Fruit fly (Drosophila melanogaster) whole organism, embryonic: ENCODE results near the gene CG42538.
A peak's percentile ranks its signal among the peaks of the same experiment; 100 is the strongest.

Experiments used
- ATbp ChIP-seq: fragments of 200-800 bp; sonication (Bioruptor generic); optimal IDR thresholded peaks from 2 replicates; lab custom pipeline; 2017; ENCODE audit warnings: missing biosample characterization, mild to moderate bottlenecking, missing genetic modification characterization, missing genetic modification reagents
- Adf1 ChIP-seq: fragments of 200-800 bp; sonication (Bioruptor generic); IDR thresholded peaks from 2 replicates; pipeline ENCODE4 v1.3.6; 2022; ENCODE audit warnings: missing biosample characterization, missing genetic modification characterization
- Antp ChIP-seq: fragments of 200-800 bp; sonication (Bioruptor generic); optimal IDR thresholded peaks from 3 replicates; lab custom pipeline; 2016; ENCODE audit warnings: missing biosample characterization, missing genetic modification characterization
- B-H1 ChIP-seq: fragments of 200-800 bp; sonication (Bioruptor generic); IDR thresholded peaks from 3 replicates; pipeline ENCODE4 v1.3.6; 2022; ENCODE audit warnings: missing biosample characterization, missing genetic modification characterization
- CG10267 ChIP-seq: fragments of 200-800 bp; sonication (Bioruptor generic); optimal IDR thresholded peaks from 2 replicates; lab custom pipeline; 2018; ENCODE audit warnings: missing biosample characterization, mild to moderate bottlenecking, missing genetic modification characterization, moderate library complexity
- CG11560 ChIP-seq: fragments of 200-800 bp; sonication (Bioruptor generic); IDR thresholded peaks from 3 replicates; pipeline ENCODE4 v1.3.6; 2022; ENCODE audit warnings: missing biosample characterization, missing genetic modification characterization
- CG12071 ChIP-seq: fragments of 200-800 bp; sonication (Bioruptor generic); optimal IDR thresholded peaks from 3 replicates; lab custom pipeline; 2018; ENCODE audit warnings: missing biosample characterization, mild to moderate bottlenecking, missing genetic modification characterization
- CG13123 ChIP-seq: fragments of 200-800 bp; sonication (Bioruptor generic); optimal IDR thresholded peaks from 2 replicates; lab custom pipeline; 2016; ENCODE audit warnings: missing biosample characterization, missing genetic modification characterization
- CG1602 ChIP-seq: fragments of 200-800 bp; sonication (Bioruptor generic); optimal IDR thresholded peaks from 3 replicates; lab custom pipeline; 2016; ENCODE audit warnings: missing biosample characterization, missing genetic modification characterization
- CG30020 ChIP-seq: fragments of 200-800 bp; optimal IDR thresholded peaks from 2 replicates; lab custom pipeline; 2019; ENCODE audit warnings: missing biosample characterization, mild to moderate bottlenecking, missing genetic modification characterization, moderate library complexity
- CG30403 ChIP-seq: fragments of 200-800 bp; sonication (Bioruptor generic); optimal IDR thresholded peaks from 3 replicates; lab custom pipeline; 2016; ENCODE audit warnings: missing biosample characterization, missing genetic modification characterization
- CG4707 ChIP-seq: fragments of 200-800 bp; sonication (Bioruptor generic); optimal IDR thresholded peaks from 2 replicates; lab custom pipeline; 2018; ENCODE audit warnings: missing biosample characterization, mild to moderate bottlenecking, missing genetic modification characterization, moderate library complexity
- CG4730 ChIP-seq: fragments of 200-800 bp; sonication (Bioruptor generic); IDR thresholded peaks from 2 replicates; pipeline ENCODE4 v1.3.6; 2022; ENCODE audit warnings: missing biosample characterization, missing genetic modification characterization
- CG4854 ChIP-seq: fragments of 200-800 bp; sonication (Bioruptor generic); optimal IDR thresholded peaks from 2 replicates; lab custom pipeline; 2016; ENCODE audit warnings: missing biosample characterization, missing genetic modification characterization, inconsistent platforms
- CG6654 ChIP-seq: fragments of 200-800 bp; sonication (Bioruptor generic); optimal IDR thresholded peaks from 2 replicates; lab custom pipeline; 2017; ENCODE audit warnings: missing biosample characterization, mild to moderate bottlenecking, missing genetic modification characterization
- CG7745 ChIP-seq: fragments of 200-800 bp; sonication (Bioruptor generic); optimal IDR thresholded peaks from 2 replicates; lab custom pipeline; 2018; ENCODE audit warnings: missing biosample characterization, mild to moderate bottlenecking, missing genetic modification characterization, moderate library complexity
- CG8765 ChIP-seq: fragments of 200-800 bp; sonication (Bioruptor generic); IDR thresholded peaks from 2 replicates; pipeline ENCODE4 v1.3.6; 2022; ENCODE audit warnings: missing biosample characterization, missing genetic modification characterization
- CG8944 ChIP-seq: fragments of 200-800 bp; sonication (Bioruptor generic); optimal IDR thresholded peaks from 3 replicates; lab custom pipeline; 2016; ENCODE audit warnings: missing biosample characterization, missing genetic modification characterization
- Camta ChIP-seq: fragments of 200-800 bp; sonication (Bioruptor generic); optimal IDR thresholded peaks from 2 replicates; lab custom pipeline; 2016; ENCODE audit warnings: missing biosample characterization, missing genetic modification characterization
- Hr51 ChIP-seq, 2 experiments: fragments of 200-800 bp; sonication (Bioruptor generic); optimal IDR thresholded peaks; 2 replicates in 1 of 2; 3 replicates in 1 of 2; lab custom pipeline; 2016 to 2018; ENCODE audit warnings: missing biosample characterization in 2 of 2, missing genetic modification characterization in 2 of 2, mild to moderate bottlenecking in 1 of 2, moderate library complexity in 1 of 2
- Jarid2 ChIP-seq: fragments of 200-800 bp; sonication (Bioruptor generic); optimal IDR thresholded peaks from 3 replicates; lab custom pipeline; 2017; ENCODE audit warnings: mild to moderate bottlenecking, missing biosample characterization, missing genetic modification reagents, missing genetic modification characterization
- Neu2 ChIP-seq: fragments of 200-800 bp; sonication (Bioruptor generic); optimal IDR thresholded peaks from 3 replicates; lab custom pipeline; 2016; ENCODE audit warnings: missing biosample characterization, missing genetic modification characterization, borderline replicate concordance
- Sox102F ChIP-seq: fragments of 200-800 bp; sonication (Bioruptor generic); optimal IDR thresholded peaks from 2 replicates; lab custom pipeline; 2018; ENCODE audit warnings: missing biosample characterization, mild to moderate bottlenecking, missing genetic modification characterization, moderate library complexity
- Sry-β ChIP-seq: fragments of 200-800 bp; sonication (Bioruptor generic); optimal IDR thresholded peaks from 2 replicates; lab custom pipeline; 2018; ENCODE audit warnings: missing biosample characterization, mild to moderate bottlenecking, missing genetic modification characterization, moderate library complexity
- Ssrp ChIP-seq: fragments of 200-800 bp; sonication (Bioruptor generic); optimal IDR thresholded peaks from 2 replicates; lab custom pipeline; 2018; ENCODE audit warnings: missing biosample characterization, mild to moderate bottlenecking, missing genetic modification characterization, moderate library complexity
- ab ChIP-seq: fragments of 200-800 bp; sonication (Bioruptor generic); optimal IDR thresholded peaks from 2 replicates; lab custom pipeline; 2016; ENCODE audit warnings: missing biosample characterization, missing genetic modification characterization
- ash1 ChIP-seq: fragments of 200-800 bp; sonication (Bioruptor generic); optimal IDR thresholded peaks from 2 replicates; lab custom pipeline; 2018; ENCODE audit warnings: missing biosample characterization, mild to moderate bottlenecking, missing genetic modification characterization
- bbx ChIP-seq: fragments of 200-800 bp; sonication (Bioruptor generic); IDR thresholded peaks from 2 replicates; pipeline ENCODE4 v1.3.6; 2022; ENCODE audit warnings: missing biosample characterization, missing genetic modification characterization; ENCODE audit not compliant: partially characterized antibody
- bsh ChIP-seq, 2 experiments: fragments of 200-800 bp; sonication (Bioruptor generic); optimal IDR thresholded peaks; 2 replicates each; lab custom pipeline; 2017 to 2018; ENCODE audit warnings: mild to moderate bottlenecking in 2 of 2, missing biosample characterization in 2 of 2, missing genetic modification characterization in 2 of 2, moderate library complexity in 1 of 2
- chn ChIP-seq: fragments of 200-800 bp; sonication (Bioruptor generic); optimal IDR thresholded peaks from 2 replicates; lab custom pipeline; 2016; ENCODE audit warnings: missing biosample characterization, missing genetic modification characterization
- danr ChIP-seq: fragments of 200-800 bp; sonication (Bioruptor generic); IDR thresholded peaks from 2 replicates; pipeline ENCODE4 v1.3.6; 2022; ENCODE audit warnings: missing biosample characterization, missing genetic modification characterization
- dysf ChIP-seq: fragments of 200-800 bp; sonication (Bioruptor generic); IDR thresholded peaks from 3 replicates; pipeline ENCODE4 v1.3.6; 2022; ENCODE audit warnings: missing biosample characterization, missing genetic modification characterization
- exex ChIP-seq: fragments of 200-800 bp; sonication (Bioruptor generic); optimal IDR thresholded peaks from 4 replicates; lab custom pipeline; 2018; ENCODE audit warnings: missing biosample characterization, mild to moderate bottlenecking, missing genetic modification characterization, moderate library complexity
- gfzf ChIP-seq: fragments of 200-800 bp; sonication (Bioruptor generic); optimal IDR thresholded peaks from 2 replicates; lab custom pipeline; 2016; ENCODE audit warnings: missing biosample characterization, mild to moderate bottlenecking, missing genetic modification characterization, moderate library complexity
- ham ChIP-seq: fragments of 200-800 bp; sonication (Bioruptor generic); IDR thresholded peaks from 2 replicates; pipeline ENCODE4 v1.3.6; 2022; ENCODE audit warnings: missing biosample characterization, missing genetic modification characterization
- ind ChIP-seq: fragments of 200-800 bp; sonication (Bioruptor generic); optimal IDR thresholded peaks from 3 replicates; lab custom pipeline; 2016; ENCODE audit warnings: missing biosample characterization, missing genetic modification characterization
- jigr1 ChIP-seq: fragments of 200-800 bp; sonication (Bioruptor generic); IDR thresholded peaks from 3 replicates; pipeline ENCODE4 v1.3.6; 2022; ENCODE audit warnings: missing biosample characterization, missing genetic modification characterization
- lola ChIP-seq, 3 experiments: fragments of >200 bp in 2 of 3; fragments of 200-800 bp in 1 of 3; sonication (Bioruptor generic) in 1 of 3; optimal IDR thresholded peaks; 2 replicates each; lab custom pipeline; 2017 to 2019; ENCODE audit warnings: missing biosample characterization in 3 of 3, missing genetic modification characterization in 3 of 3, mild to moderate bottlenecking in 1 of 3, moderate library complexity in 1 of 3
- nau ChIP-seq: fragments of 200-800 bp; sonication (Bioruptor generic); optimal IDR thresholded peaks from 3 replicates; lab custom pipeline; 2017; ENCODE audit warnings: missing biosample characterization, mild to moderate bottlenecking, missing genetic modification characterization, missing genetic modification reagents
- pzg ChIP-seq: fragments of 200-800 bp; sonication (Bioruptor generic); optimal IDR thresholded peaks from 3 replicates; lab custom pipeline; 2018; ENCODE audit warnings: missing biosample characterization, mild to moderate bottlenecking, missing genetic modification characterization, moderate library complexity
- repo ChIP-seq: fragments of 200-800 bp; sonication (Bioruptor generic); optimal IDR thresholded peaks from 2 replicates; lab custom pipeline; 2016; ENCODE audit warnings: missing biosample characterization, missing genetic modification characterization
- ro ChIP-seq: fragments of 200-800 bp; sonication (Bioruptor generic); IDR thresholded peaks from 2 replicates; pipeline ENCODE4 v1.3.6; 2022; ENCODE audit warnings: missing biosample characterization, missing genetic modification characterization
- stwl ChIP-seq: fragments of 200-800 bp; sonication (Bioruptor generic); optimal IDR thresholded peaks from 3 replicates; lab custom pipeline; 2018; ENCODE audit warnings: missing biosample characterization, mild to moderate bottlenecking, missing genetic modification characterization, moderate library complexity
- tio ChIP-seq: fragments of 200-800 bp; sonication (Bioruptor generic); optimal IDR thresholded peaks from 2 replicates; lab custom pipeline; 2017; ENCODE audit warnings: missing biosample characterization, missing genetic modification characterization, inconsistent platforms
- twi ChIP-seq: fragments of 200-800 bp; optimal IDR thresholded peaks from 2 replicates; lab custom pipeline; 2019; ENCODE audit warnings: missing biosample characterization, mild to moderate bottlenecking, missing genetic modification characterization, moderate library complexity
- unc-4 ChIP-seq: fragments of 200-800 bp; sonication (Bioruptor generic); IDR thresholded peaks from 2 replicates; pipeline ENCODE4 v1.3.6; 2022; ENCODE audit warnings: missing biosample characterization, missing genetic modification characterization; ENCODE audit not compliant: partially characterized antibody
- wor ChIP-seq: fragments of 200-800 bp; sonication (Bioruptor generic); IDR thresholded peaks from 2 replicates; pipeline ENCODE4 v1.3.6; 2022; ENCODE audit warnings: missing biosample characterization, missing genetic modification characterization
- yki ChIP-seq: fragments of >200 bp; optimal IDR thresholded peaks from 3 replicates; lab custom pipeline; 2018
- zfh1 ChIP-seq: fragments of 200-800 bp; sonication (Bioruptor generic); IDR thresholded peaks from 3 replicates; pipeline ENCODE4 v1.3.6; 2022; ENCODE audit warnings: missing biosample characterization, missing genetic modification characterization

CG42538 gene

DNA sequence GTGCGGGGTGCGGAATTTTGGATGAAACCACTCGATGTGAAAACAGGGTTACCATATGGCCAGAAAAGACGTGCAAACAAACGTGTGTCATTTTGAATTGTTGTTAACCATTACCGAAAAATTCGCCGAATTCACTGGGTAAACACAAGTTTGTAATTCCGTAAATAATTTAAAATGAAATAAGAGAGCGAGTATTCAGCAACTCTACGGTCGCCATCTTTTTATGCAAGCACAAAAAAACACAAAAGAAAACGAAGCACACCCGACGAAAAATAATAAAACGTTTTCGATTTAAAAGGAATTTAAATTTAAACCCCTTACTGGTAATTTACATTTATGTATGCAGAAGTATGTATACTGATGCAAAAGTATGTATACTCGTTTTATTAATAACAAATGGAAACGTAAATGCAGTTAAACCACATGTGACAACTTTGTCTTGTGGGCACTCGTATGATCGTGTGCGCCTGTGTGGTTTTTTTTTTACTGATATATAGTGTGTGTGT, 11.6 kb downstream of the CG42538 start (continued):
- TF ChIP-seq Neu2 (peak; percentile 30), ind (GFP tag; lab: Kevin White, UChicago) (peak; percentile 89), bbx (GFP tag; lab: Robert Waterston, UW) (0 out of 2 replicates have a peak, but pooled peaks have one; percentile 25), exex (tag; lab: Kevin White, UChicago) (peak; percentile 77), Adf1 (peak; percentile 70), jigr1 (GFP tag; lab: Robert Waterston, UW) (0 out of 3 replicates have a peak, but pooled peaks have one; percentile 48), twi (peak; percentile 69), ro (GFP tag; lab: Robert Waterston, UW) (0 out of 2 replicates have a peak, but pooled peaks have one; percentile 60), CG12071 (peak; percentile 91), CG11560 (tag; lab: Robert Waterston, UW) (peak; percentile 72; the same call in 2 of the 3 replicates), bsh (GFP tag; optimal IDR thresholded peaks at IDR 0.05; lab: Kevin White, UChicago) (peak; percentile 78 to 96), gfzf (GFP tag; lab: Kevin White, UChicago) (no peak), ham (GFP tag; lab: Robert Waterston, UW) (peak; percentile 45; the same call in 1 of the 2 replicates), CG4730 (GFP tag; lab: Robert Waterston, UW) (peak; percentile 87), Sry-β (GFP tag; lab: Kevin White, UChicago) (peak; percentile 46), ab (peak; percentile 77), danr (GFP tag; lab: Robert Waterston, UW) (no peak; the same call in none of the 2 replicates), CG4707 (GFP tag; lab: Kevin White, UChicago) (peak; percentile 83), CG7745 (tag; lab: Kevin White, UChicago) (peak; percentile 71), Jarid2 (GFP tag; lab: Kevin White, UChicago) (peak; percentile 41), CG4854 (GFP tag; lab: Kevin White, UChicago) (peak; percentile 79), chn (GFP tag; lab: Kevin White, UChicago) (peak; percentile 82), tio (GFP tag; lab: Kevin White, UChicago) (peak; percentile 76), Camta (GFP tag; lab: Kevin White, UChicago) (peak; percentile 87), zfh1 (GFP tag; lab: Robert Waterston, UW) (peak; percentile 95), CG13123 (GFP tag; lab: Kevin White, UChicago) (peak; percentile 80), Hr51 (GFP tag; optimal IDR thresholded peaks at IDR 0.05; lab: Kevin White, UChicago) (peak; percentile 83 to 96), Sox102F (GFP tag; lab: Kevin White, UChicago) (peak; percentile 96), lola (GFP tag; optimal IDR thresholded peaks at IDR 0.05; lab: Kevin White, UChicago) (peak in 2 of 3 experiments; percentile 13 to 89), Antp (GFP tag; lab: Kevin White, UChicago) (peak; percentile 72), dysf (GFP tag; lab: Robert Waterston, UW) (peak; percentile 95), CG8765 (GFP tag; lab: Robert Waterston, UW) (peak; percentile 74), yki (no peak), stwl (tag; lab: Kevin White, UChicago) (peak; percentile 39), CG10267 (tag; lab: Kevin White, UChicago) (peak; percentile 90), B-H1 (GFP tag; lab: Robert Waterston, UW) (peak; percentile 90), CG6654 (GFP tag; lab: Kevin White, UChicago) (peak; percentile 69), ATbp (peak; percentile 89), CG30020 (tag; lab: Kevin White, UChicago) (peak; percentile 53), CG30403 (peak; percentile 93), CG1602 (GFP tag; lab: Kevin White, UChicago) (peak; percentile 87), Ssrp (tag; lab: Kevin White, UChicago) (peak; percentile 92), nau (peak; percentile 85), wor (peak; percentile 84), ash1 (GFP tag; lab: Kevin White, UChicago) (peak; percentile 49), unc-4 (GFP tag; lab: Robert Waterston, UW) (no peak), pzg (GFP tag; lab: Kevin White, UChicago) (peak; percentile 18), repo (GFP tag; lab: Kevin White, UChicago) (peak; percentile 73), CG8944 (GFP tag; lab: Kevin White, UChicago) (peak; percentile 82)
